Fruit fly (Drosophila melanogaster) whole organism, prepupa: ENCODE results near the gene OdsH.

Experiments used
- Blimp-1 ChIP-seq: fragments of 200-800 bp; sonication (Bioruptor generic); optimal IDR thresholded peaks from 3 replicates; lab custom pipeline; 2017; ENCODE audit warnings: missing biosample characterization, missing genetic modification characterization, mild to moderate bottlenecking, moderate library complexity, missing genetic modification reagents
- CG10669 ChIP-seq: fragments of 200-800 bp; sonication (Bioruptor generic); optimal IDR thresholded peaks from 3 replicates; lab custom pipeline; 2018; ENCODE audit warnings: missing biosample characterization, mild to moderate bottlenecking, missing genetic modification characterization, moderate library complexity
- CG11294 ChIP-seq: fragments of 200-800 bp; sonication (Bioruptor generic); IDR thresholded peaks from 2 replicates; pipeline ENCODE4 v1.3.6; 2022; ENCODE audit warnings: missing biosample characterization, missing genetic modification characterization
- CG11762 ChIP-seq: fragments of 200-800 bp; sonication (Bioruptor generic); optimal IDR thresholded peaks from 3 replicates; lab custom pipeline; 2016; ENCODE audit warnings: missing biosample characterization, missing genetic modification characterization; ENCODE audit not compliant: insufficient read depth
- CG11902 ChIP-seq: fragments of 200-800 bp; sonication (Bioruptor generic); optimal IDR thresholded peaks from 3 replicates; lab custom pipeline; 2016; ENCODE audit warnings: missing biosample characterization, missing genetic modification characterization
- CG15336 ChIP-seq: fragments of 200-800 bp; sonication (Bioruptor generic); IDR thresholded peaks from 2 replicates; pipeline ENCODE4 v1.3.6; 2022; ENCODE audit warnings: missing biosample characterization, missing genetic modification characterization
- CG1621 ChIP-seq: fragments of 200-800 bp; sonication (Bioruptor generic); optimal IDR thresholded peaks from 3 replicates; lab custom pipeline; 2018; ENCODE audit warnings: missing biosample characterization, mild to moderate bottlenecking, missing genetic modification characterization
- CG16779 ChIP-seq: fragments of 200-800 bp; sonication (Bioruptor generic); optimal IDR thresholded peaks from 3 replicates; lab custom pipeline; 2017; ENCODE audit warnings: missing biosample characterization, mild to moderate bottlenecking, missing genetic modification characterization
- CG3032 ChIP-seq: fragments of 200-800 bp; optimal IDR thresholded peaks from 2 replicates; lab custom pipeline; 2019; ENCODE audit warnings: missing biosample characterization, mild to moderate bottlenecking, missing genetic modification characterization, moderate library complexity
- CG3919 ChIP-seq: fragments of 200-800 bp; sonication (Bioruptor generic); optimal IDR thresholded peaks from 3 replicates; lab custom pipeline; 2016; ENCODE audit warnings: missing biosample characterization, missing genetic modification characterization
- CG6163 ChIP-seq: fragments of 200-800 bp; sonication (Bioruptor generic); IDR thresholded peaks from 3 replicates; pipeline ENCODE4 v1.3.6; 2022; ENCODE audit warnings: missing biosample characterization, missing genetic modification characterization
- CG6276 ChIP-seq: fragments of 200-800 bp; sonication (Bioruptor generic); optimal IDR thresholded peaks from 2 replicates; lab custom pipeline; 2017; ENCODE audit warnings: missing biosample characterization, mild to moderate bottlenecking, missing genetic modification characterization
- CG6792 ChIP-seq: fragments of 200-800 bp; sonication (Bioruptor generic); optimal IDR thresholded peaks from 3 replicates; lab custom pipeline; 2016; ENCODE audit warnings: missing biosample characterization, missing genetic modification characterization
- CG6808 ChIP-seq: fragments of 200-800 bp; sonication (Bioruptor generic); optimal IDR thresholded peaks from 3 replicates; lab custom pipeline; 2017; ENCODE audit warnings: missing biosample characterization, missing genetic modification characterization, mild to moderate bottlenecking, moderate library complexity, missing genetic modification reagents
- CG7368 ChIP-seq: fragments of 200-800 bp; sonication (Bioruptor generic); optimal IDR thresholded peaks from 3 replicates; lab custom pipeline; 2016; ENCODE audit warnings: missing biosample characterization, missing genetic modification characterization
- CG8119 ChIP-seq: fragments of 200-800 bp; sonication (Bioruptor generic); IDR thresholded peaks from 3 replicates; pipeline ENCODE4 v1.3.6; 2022; ENCODE audit warnings: missing biosample characterization, missing genetic modification characterization
- CG8319 ChIP-seq: fragments of 200-800 bp; sonication (Bioruptor generic); optimal IDR thresholded peaks from 3 replicates; lab custom pipeline; 2016; ENCODE audit warnings: missing biosample characterization, missing genetic modification characterization
- Eip75B ChIP-seq: fragments of 200-800 bp; sonication (Bioruptor generic); optimal IDR thresholded peaks from 3 replicates; lab custom pipeline; 2016; ENCODE audit warnings: missing biosample characterization, missing genetic modification characterization
- Eip78C ChIP-seq: fragments of 200-800 bp; sonication (Bioruptor generic); peaks from one replicate; lab custom pipeline; 2016; ENCODE audit warnings: missing biosample characterization, missing genetic modification characterization
- Eip93F ChIP-seq: fragments of 200-800 bp; sonication (Bioruptor generic); optimal IDR thresholded peaks from 2 replicates; lab custom pipeline; 2016; ENCODE audit warnings: missing biosample characterization, mild to moderate bottlenecking, missing genetic modification characterization
- Ets21C ChIP-seq: fragments of 200-800 bp; sonication (Bioruptor generic); optimal IDR thresholded peaks from 3 replicates; lab custom pipeline; 2016; ENCODE audit warnings: missing biosample characterization, missing genetic modification characterization
- Ets96B ChIP-seq: fragments of 200-800 bp; optimal IDR thresholded peaks from 2 replicates; lab custom pipeline; 2019; ENCODE audit warnings: missing biosample characterization, mild to moderate bottlenecking, missing genetic modification characterization, moderate library complexity
- Gug ChIP-seq: fragments of 200-800 bp; sonication (Bioruptor generic); IDR thresholded peaks from 2 replicates; pipeline ENCODE4 v1.3.6; 2022; ENCODE audit warnings: missing biosample characterization, missing genetic modification characterization
- Hr38 ChIP-seq: sonication (Bioruptor generic); optimal IDR thresholded peaks from 2 replicates; lab custom pipeline; 2016; ENCODE audit warnings: missing biosample characterization, missing genetic modification characterization
- Hr39 ChIP-seq: fragments of 200-800 bp; sonication (Bioruptor generic); optimal IDR thresholded peaks from 2 replicates; lab custom pipeline; 2016; ENCODE audit warnings: missing biosample characterization, missing genetic modification characterization
- Hr4 ChIP-seq: fragments of 200-800 bp; sonication (Bioruptor generic); optimal IDR thresholded peaks from 3 replicates; lab custom pipeline; 2016; ENCODE audit warnings: missing biosample characterization, missing genetic modification characterization
- Smox ChIP-seq: fragments of 200-800 bp; sonication (Bioruptor generic); optimal IDR thresholded peaks from 3 replicates; lab custom pipeline; 2016; ENCODE audit warnings: missing biosample characterization, missing genetic modification characterization
- Sox102F ChIP-seq: fragments of 200-800 bp; sonication (Bioruptor generic); optimal IDR thresholded peaks from 2 replicates; lab custom pipeline; 2016; ENCODE audit warnings: missing biosample characterization, mild to moderate bottlenecking, missing genetic modification characterization
- Sox14 ChIP-seq: fragments of 200-800 bp; sonication (Bioruptor generic); optimal IDR thresholded peaks from 3 replicates; lab custom pipeline; 2016; ENCODE audit warnings: missing biosample characterization, missing genetic modification characterization
- achi ChIP-seq: fragments of 200-800 bp; sonication (Bioruptor generic); optimal IDR thresholded peaks from 3 replicates; lab custom pipeline; 2016; ENCODE audit warnings: missing biosample characterization, missing genetic modification characterization
- acj6 ChIP-seq: fragments of 200-800 bp; sonication (Bioruptor generic); optimal IDR thresholded peaks from 3 replicates; lab custom pipeline; 2016; ENCODE audit warnings: missing biosample characterization, missing genetic modification characterization
- cyc ChIP-seq: fragments of 200-800 bp; sonication (Bioruptor generic); optimal IDR thresholded peaks from 3 replicates; lab custom pipeline; 2016; ENCODE audit warnings: missing biosample characterization, missing genetic modification characterization
- dac ChIP-seq: fragments of 200-800 bp; sonication (Bioruptor generic); optimal IDR thresholded peaks from 2 replicates; lab custom pipeline; 2017; ENCODE audit warnings: missing biosample characterization, mild to moderate bottlenecking, missing genetic modification characterization
- dsx ChIP-seq: fragments of 200-800 bp; optimal IDR thresholded peaks from 3 replicates; lab custom pipeline; 2019; ENCODE audit warnings: missing biosample characterization, mild to moderate bottlenecking, missing genetic modification characterization, moderate library complexity; ENCODE audit not compliant: poor library complexity, severe bottlenecking
- esn ChIP-seq: fragments of 200-800 bp; sonication (Bioruptor generic); optimal IDR thresholded peaks from 2 replicates; lab custom pipeline; 2016; ENCODE audit warnings: missing biosample characterization, mild to moderate bottlenecking, missing genetic modification characterization, moderate library complexity
- fd59A ChIP-seq: fragments of 200-800 bp; sonication (Bioruptor generic); optimal IDR thresholded peaks from 2 replicates; lab custom pipeline; 2017; ENCODE audit warnings: missing biosample characterization, mild to moderate bottlenecking, missing genetic modification characterization, missing genetic modification reagents
- fd85E ChIP-seq: fragments of 200-800 bp; sonication (Bioruptor generic); optimal IDR thresholded peaks from 3 replicates; lab custom pipeline; 2016; ENCODE audit warnings: missing biosample characterization, missing genetic modification characterization
- fkh ChIP-seq: fragments of 200-800 bp; sonication (Bioruptor generic); optimal IDR thresholded peaks from 3 replicates; lab custom pipeline; 2017; ENCODE audit warnings: missing biosample characterization, mild to moderate bottlenecking, missing genetic modification characterization, moderate library complexity
- lz ChIP-seq: fragments of 200-800 bp; sonication (Bioruptor generic); optimal IDR thresholded peaks from 3 replicates; lab custom pipeline; 2016; ENCODE audit warnings: missing biosample characterization, missing genetic modification characterization
- net ChIP-seq: fragments of 200-800 bp; sonication (Bioruptor generic); optimal IDR thresholded peaks from 3 replicates; lab custom pipeline; 2016; ENCODE audit warnings: missing biosample characterization, missing genetic modification characterization
- pdm3 ChIP-seq: fragments of 200-800 bp; sonication (Bioruptor generic); optimal IDR thresholded peaks from 3 replicates; lab custom pipeline; 2016; ENCODE audit warnings: missing biosample characterization, missing genetic modification characterization
- salr ChIP-seq, 2 experiments: fragments of 200-800 bp; sonication (Bioruptor generic); optimal IDR thresholded peaks; 3 replicates each; lab custom pipeline; 2016 to 2018; ENCODE audit warnings: missing biosample characterization in 2 of 2, missing genetic modification characterization in 2 of 2, mild to moderate bottlenecking in 1 of 2
- spab ChIP-seq: fragments of 200-800 bp; sonication (Bioruptor generic); optimal IDR thresholded peaks from 2 replicates; lab custom pipeline; 2017; ENCODE audit warnings: missing biosample characterization, mild to moderate bottlenecking, missing genetic modification characterization, missing genetic modification reagents
- ss ChIP-seq, 2 experiments: fragments of 200-800 bp; sonication (Bioruptor generic); optimal IDR thresholded peaks; 2 replicates in 1 of 2; 3 replicates in 1 of 2; lab custom pipeline; 2017 to 2018; ENCODE audit warnings: mild to moderate bottlenecking in 2 of 2, missing biosample characterization in 2 of 2, missing genetic modification characterization in 2 of 2, moderate library complexity in 1 of 2
- vri ChIP-seq: fragments of 200-800 bp; sonication (Bioruptor generic); optimal IDR thresholded peaks from 3 replicates; lab custom pipeline; 2016; ENCODE audit warnings: missing biosample characterization, mild to moderate bottlenecking, missing genetic modification characterization

The OdsH gene

dm6 chrX:17830211-17830616, 39.4 kb downstream of the OdsH start (continued):
- TF ChIP-seq Smox (GFP tag; lab: Kevin White, UChicago) (peak; percentile 35), CG6276 (GFP tag; lab: Kevin White, UChicago) (peak; percentile 21), Eip75B (GFP tag; lab: Kevin White, UChicago) (peak; percentile 22), Gug (GFP tag; lab: Robert Waterston, UW) (no peak), dac (GFP tag; lab: Kevin White, UChicago) (peak; percentile 24), CG8319 (GFP tag; lab: Kevin White, UChicago) (no peak), Ets96B (tag; lab: Kevin White, UChicago) (peak; percentile 63), lz (GFP tag; lab: Kevin White, UChicago) (peak; percentile 63), fd85E (no peak), CG3919 (GFP tag; lab: Kevin White, UChicago) (peak; percentile 43), salr (GFP tag; optimal IDR thresholded peaks at IDR 0.05; lab: Kevin White, UChicago) (peak in 1 of 2 experiments; percentile 12), CG11294 (GFP tag; lab: Robert Waterston, UW) (no peak), fkh (GFP tag; lab: Kevin White, UChicago) (peak; percentile 65), CG10669 (peak; percentile 53), CG7368 (GFP tag; lab: Kevin White, UChicago) (no peak), Hr4 (GFP tag; lab: Kevin White, UChicago) (peak; percentile 39), spab (GFP tag; lab: Kevin White, UChicago) (peak; percentile 24)

- TF ChIP-seq ss (GFP tag; optimal IDR thresholded peaks at IDR 0.05; lab: Kevin White, UChicago) (peak in 1 of 2 experiments; percentile 13), CG6163 (GFP tag; lab: Robert Waterston, UW) (no peak)
These were observed 39.8 kb downstream of the OdsH start, which contains the start of gene CG6398 for dm6 chrX:17830644-17831043. TSS of gene CG6398 (plus strand) at chrX:17830828.

- TF ChIP-seq CG6808 (GFP tag; lab: Kevin White, UChicago) (no peak), CG11902 (GFP tag; lab: Kevin White, UChicago) (no peak), pdm3 (GFP tag; lab: Kevin White, UChicago) (peak; percentile 6), dsx (GFP tag; lab: Kevin White, UChicago) (no peak), Eip78C (GFP tag; lab: Kevin White, UChicago) (peak; percentile 39), Sox102F (GFP tag; lab: Kevin White, UChicago) (no peak), Hr39 (GFP tag; lab: Kevin White, UChicago) (no peak), cyc (GFP tag; lab: Kevin White, UChicago) (no peak), achi (GFP tag; lab: Kevin White, UChicago) (peak; percentile 9), CG3032 (tag; lab: Kevin White, UChicago) (no peak), Eip93F (GFP tag; lab: Kevin White, UChicago) (no peak), Eip75B (GFP tag; lab: Kevin White, UChicago) (no peak), fd59A (GFP tag; lab: Kevin White, UChicago) (no peak), CG1621 (tag; lab: Kevin White, UChicago) (no peak), vri (no peak), net (GFP tag; lab: Kevin White, UChicago) (no peak), Smox (GFP tag; lab: Kevin White, UChicago) (no peak), spab (GFP tag; lab: Kevin White, UChicago) (no peak), CG15336 (GFP tag; lab: Robert Waterston, UW) (peak; percentile 57), CG11762 (GFP tag; lab: Kevin White, UChicago) (no peak), Ets96B (tag; lab: Kevin White, UChicago) (no peak), Blimp-1 (GFP tag; lab: Kevin White, UChicago) (no peak), dac (GFP tag; lab: Kevin White, UChicago) (peak; percentile 22), CG6792 (no peak), acj6 (GFP tag; lab: Kevin White, UChicago) (no peak), CG6163 (GFP tag; lab: Robert Waterston, UW) (0 out of 3 replicates have a peak, but pooled peaks have one; percentile 35), CG8119 (peak; percentile 39; the same call in 1 of the 3 replicates), CG6276 (GFP tag; lab: Kevin White, UChicago) (peak; percentile 19), Hr38 (GFP tag; lab: Kevin White, UChicago) (no peak), esn (GFP tag; lab: Kevin White, UChicago) (no peak), Sox14 (no peak), Ets21C (no peak), CG16779 (tag; lab: Kevin White, UChicago) (no peak)
These were observed 41.6 kb downstream of the OdsH start for dm6 chrX:17832163-17833014.
